Fruit fly (Drosophila melanogaster) whole organism, embryonic: ENCODE measurements around the gene lobo.

ENCODE experiments used
- CG17829 ChIP-seq: fragments of 200-800 bp; optimal IDR thresholded peaks from 2 replicates; lab custom pipeline; 2019; ENCODE audit warnings: missing biosample characterization, mild to moderate bottlenecking, missing genetic modification characterization, moderate library complexity
- CG18262 ChIP-seq: fragments of 200-800 bp; optimal IDR thresholded peaks from 3 replicates; lab custom pipeline; 2019; ENCODE audit warnings: missing biosample characterization, mild to moderate bottlenecking, missing genetic modification characterization, moderate library complexity
- CG32532 ChIP-seq: fragments of 200-800 bp; sonication (Bioruptor generic); IDR thresholded peaks from 2 replicates; pipeline ENCODE4 v1.3.6; 2022; ENCODE audit warnings: missing biosample characterization, missing genetic modification characterization
- CG6654 ChIP-seq: fragments of 200-800 bp; sonication (Bioruptor generic); optimal IDR thresholded peaks from 2 replicates; lab custom pipeline; 2017; ENCODE audit warnings: missing biosample characterization, mild to moderate bottlenecking, missing genetic modification characterization
- MESR4 ChIP-seq: fragments of 200-800 bp; sonication (Bioruptor generic); optimal IDR thresholded peaks from 2 replicates; lab custom pipeline; 2018; ENCODE audit warnings: missing biosample characterization, mild to moderate bottlenecking, missing genetic modification characterization, moderate library complexity
- NC2β ChIP-seq: fragments of 200-800 bp; sonication (Bioruptor generic); optimal IDR thresholded peaks from 2 replicates; lab custom pipeline; 2016; ENCODE audit warnings: missing biosample characterization, missing genetic modification characterization
- Opbp ChIP-seq: fragments of 200-800 bp; sonication (Bioruptor generic); IDR thresholded peaks from 3 replicates; pipeline ENCODE4 v1.3.6; 2022; ENCODE audit warnings: missing biosample characterization, missing genetic modification characterization; ENCODE audit not compliant: partially characterized antibody
- YL-1 ChIP-seq: fragments of 200-800 bp; sonication (Bioruptor generic); optimal IDR thresholded peaks from 3 replicates; lab custom pipeline; 2017; ENCODE audit warnings: missing biosample characterization, mild to moderate bottlenecking, missing genetic modification characterization
- gem ChIP-seq: fragments of 200-800 bp; sonication (Bioruptor generic); optimal IDR thresholded peaks from 2 replicates; lab custom pipeline; 2019; ENCODE audit warnings: missing biosample characterization, mild to moderate bottlenecking, missing genetic modification characterization, moderate library complexity
- pita ChIP-seq: fragments of 200-800 bp; sonication (Bioruptor generic); optimal IDR thresholded peaks from 2 replicates; lab custom pipeline; 2017; ENCODE audit warnings: missing biosample characterization, mild to moderate bottlenecking, missing genetic modification characterization

DNA sequence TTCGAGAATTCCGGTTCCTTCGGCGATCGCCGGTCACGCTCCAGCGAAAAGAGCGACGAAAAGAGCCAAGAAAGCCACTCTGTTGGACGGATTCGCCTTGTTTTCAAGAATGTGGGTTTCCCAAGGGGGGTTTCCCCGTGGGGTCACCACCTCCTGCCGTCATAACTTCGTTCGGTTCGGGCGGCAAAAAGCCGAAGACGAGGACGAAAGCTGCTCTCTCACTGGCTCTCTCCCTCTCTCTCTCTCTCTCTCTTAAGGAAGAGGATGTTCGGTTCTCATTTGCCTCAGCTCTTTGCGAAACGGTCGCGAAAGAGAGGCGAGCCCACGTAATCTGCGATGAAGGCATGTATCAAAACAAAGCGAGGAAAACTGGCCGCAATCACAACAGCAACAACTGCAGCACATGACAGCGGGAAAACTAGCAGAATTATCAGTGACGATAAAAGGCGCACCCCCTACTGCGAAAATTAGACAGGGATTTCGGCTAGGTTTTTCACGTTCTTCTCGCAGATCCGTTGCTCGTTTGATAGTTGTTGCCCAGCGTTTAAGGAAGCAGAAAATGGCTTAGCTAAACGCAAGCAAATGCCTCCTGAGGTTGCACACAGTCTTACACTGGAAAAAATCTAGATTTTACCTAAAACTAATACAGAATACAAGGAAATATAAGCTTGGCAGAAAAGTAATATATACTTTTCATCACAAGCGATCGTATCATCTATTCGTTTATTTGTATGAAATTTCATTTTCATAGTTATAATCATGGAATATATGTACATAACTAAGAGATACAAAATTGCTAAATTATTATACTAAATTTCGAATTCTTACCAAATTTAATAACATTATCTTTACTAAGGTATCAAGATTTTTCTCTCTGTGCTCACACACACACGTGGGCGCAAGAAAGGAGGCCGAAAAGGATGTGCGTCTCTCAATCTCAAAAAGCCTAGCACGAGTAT, 9.8 kb downstream of the lobo start, which contains the start of gene dan:
- no peak for TF ChIP-seq CG6654 (GFP tag; lab: Kevin White, UChicago)
- no peak for TF ChIP-seq CG32532 (GFP tag; lab: Robert Waterston, UW)
- TF ChIP-seq NC2β (GFP tag; lab: Kevin White, UChicago), result no peak
- TF ChIP-seq MESR4 (GFP tag; lab: Kevin White, UChicago), result no peak
- TF ChIP-seq CG17829, result peak; percentile 60
- TF ChIP-seq gem (tag; lab: Kevin White, UChicago), result peak; percentile 82
- no peak for TF ChIP-seq Opbp (GFP tag; lab: Robert Waterston, UW)
- TF ChIP-seq YL-1 (GFP tag; lab: Kevin White, UChicago), result no peak
- no peak for TF ChIP-seq pita (GFP tag; lab: Kevin White, UChicago)
- peak; percentile 74 for TF ChIP-seq CG18262 (tag; lab: Kevin White, UChicago)
